Worm (Caenorhabditis elegans): ENCODE data around the gene nas-31.

- TF ChIP-seq lin-14 (GFP tag; optimal IDR thresholded peaks at IDR 0.05) (no peak), nhr-76 (tag; optimal IDR thresholded peaks at IDR 0.05) (no peak), fkh-8 (tag; optimal IDR thresholded peaks at IDR 0.05) (no peak), ceh-88 (GFP tag; IDR thresholded peaks at IDR 0.05) (no peak), ces-1 (GFP tag; optimal IDR thresholded peaks at IDR 0.05) (no peak)
Observed at ce11 chrV:10955681-10956476, 34.2 kb upstream of the nas-31 start, which contains the start of gene F17C11.13.

All from whole organism, L1 larva.